Worm (Caenorhabditis elegans) whole organism, L1 larva: ENCODE data around the gene srh-190.

Source experiments
- alr-1 ChIP-seq: fragments of 200-800 bp; sonication (Bioruptor generic); optimal IDR thresholded peaks from 2 replicates; lab custom pipeline; 2018; ENCODE audit warnings: borderline replicate concordance, mild to moderate bottlenecking, missing genetic modification characterization, missing compliant biosample characterization
- aly-2 ChIP-seq: fragments of 150-350 bp; optimal IDR thresholded peaks from 2 replicates; lab custom pipeline; 2014; ENCODE audit warnings: missing biosample characterization, missing genetic modification characterization
- ama-1 ChIP-seq: fragments of 150-350 bp; optimal IDR thresholded peaks from 2 replicates; lab custom pipeline; 2014
- blmp-1 ChIP-seq: fragments of 150-350 bp; optimal IDR thresholded peaks from 2 replicates; lab custom pipeline; 2014; ENCODE audit warnings: missing biosample characterization, missing genetic modification characterization
- ceh-63 ChIP-seq: fragments of 200-800 bp; sonication (Bioruptor generic); optimal IDR thresholded peaks from 2 replicates; lab custom pipeline; 2018; ENCODE audit warnings: mild to moderate bottlenecking, missing genetic modification characterization, missing compliant biosample characterization
- ceh-8 ChIP-seq: fragments of 200-800 bp; sonication (Bioruptor generic); optimal IDR thresholded peaks from 2 replicates; lab custom pipeline; 2018; ENCODE audit warnings: mild to moderate bottlenecking, missing genetic modification characterization, moderate library complexity, missing compliant biosample characterization
- dsc-1 ChIP-seq: sonication (generic microtip); optimal IDR thresholded peaks from 2 replicates; lab custom pipeline; 2016; ENCODE audit warnings: mild to moderate bottlenecking, missing genetic modification characterization, missing compliant biosample characterization
- efl-1 ChIP-seq, 4 experiments: fragments of 150-350 bp; optimal IDR thresholded peaks in 3 of 4; peaks in 1 of 4; 1 replicate in 1 of 4; 2 replicates in 3 of 4; lab custom pipeline; 2014; ENCODE audit warnings: missing biosample characterization in 2 of 4, missing genetic modification characterization in 2 of 4, missing genetic modification reagents in 2 of 4
- egl-13 ChIP-seq: sonication (generic microtip); optimal IDR thresholded peaks from 2 replicates; lab custom pipeline; 2016; ENCODE audit warnings: missing genotype, missing genetic modification reagents, missing genetic modification characterization, missing compliant biosample characterization
- fkh-10 ChIP-seq: sonication (generic microtip); optimal IDR thresholded peaks from 2 replicates; lab custom pipeline; 2017; ENCODE audit warnings: missing biosample characterization, missing genetic modification reagents, missing genetic modification characterization
- fkh-4 ChIP-seq: sonication (generic microtip); optimal IDR thresholded peaks from 2 replicates; lab custom pipeline; 2016; ENCODE audit warnings: missing compliant biosample characterization, missing genetic modification characterization, borderline replicate concordance
- fkh-8 ChIP-seq: sonication (generic microtip); optimal IDR thresholded peaks from 2 replicates; lab custom pipeline; 2016; ENCODE audit warnings: mild to moderate bottlenecking, missing genetic modification characterization, missing compliant biosample characterization
- fos-1 ChIP-seq: fragments of 150-350 bp; optimal IDR thresholded peaks from 2 replicates; lab custom pipeline; 2014; ENCODE audit warnings: missing biosample characterization, missing genetic modification characterization
- grh-1 ChIP-seq: fragments of 200-800 bp; sonication (Bioruptor generic); IDR thresholded peaks from 2 replicates; pipeline ENCODE4 v1.3.6; 2022; ENCODE audit warnings: missing genetic modification reagents, missing genetic modification characterization, missing compliant biosample characterization
- hlh-17 ChIP-seq: fragments of 200-800 bp; sonication (Bioruptor generic); optimal IDR thresholded peaks from 2 replicates; lab custom pipeline; 2018; ENCODE audit warnings: missing genetic modification characterization, mild to moderate bottlenecking, missing compliant biosample characterization, moderate library complexity, borderline replicate concordance
- hpl-2 ChIP-seq: fragments of 150-350 bp; optimal IDR thresholded peaks from 2 replicates; lab custom pipeline; 2014; ENCODE audit warnings: missing biosample characterization, missing genetic modification reagents, missing genetic modification characterization
- lin-13 ChIP-seq: fragments of 150-350 bp; optimal IDR thresholded peaks from 2 replicates; lab custom pipeline; 2014; ENCODE audit warnings: missing biosample characterization, missing genetic modification reagents, missing genetic modification characterization
- lin-14 ChIP-seq: fragments of 200-800 bp; sonication (Bioruptor generic); optimal IDR thresholded peaks from 2 replicates; lab custom pipeline; 2018; ENCODE audit warnings: mild to moderate bottlenecking, missing genetic modification characterization, moderate library complexity, missing compliant biosample characterization
- lin-39 ChIP-seq: fragments of 150-350 bp; optimal IDR thresholded peaks from 2 replicates; lab custom pipeline; 2014; ENCODE audit warnings: missing biosample characterization, missing genetic modification reagents, missing genetic modification characterization
- lsy-2 ChIP-seq, 2 experiments: fragments of 150-350 bp; optimal IDR thresholded peaks; 2 replicates each; lab custom pipeline; 2014; ENCODE audit warnings: missing biosample characterization in 2 of 2, missing genetic modification characterization in 2 of 2
- nhr-11 ChIP-seq: fragments of 150-350 bp; optimal IDR thresholded peaks from 2 replicates; lab custom pipeline; 2014; ENCODE audit warnings: missing biosample characterization, missing genetic modification characterization
- nhr-19 ChIP-seq: fragments of 200-800 bp; sonication (Bioruptor generic); conservative IDR thresholded peaks from 2 replicates; pipeline ENCODE4 v1.3.6; 2022; ENCODE audit warnings: missing genetic modification characterization, missing compliant biosample characterization
- nhr-20 ChIP-seq: sonication (generic microtip); optimal IDR thresholded peaks from 2 replicates; lab custom pipeline; 2016; ENCODE audit warnings: mild to moderate bottlenecking, missing genetic modification characterization, missing compliant biosample characterization
- nhr-47 ChIP-seq: sonication (generic microtip); optimal IDR thresholded peaks from 2 replicates; lab custom pipeline; 2016; ENCODE audit warnings: mild to moderate bottlenecking, missing genetic modification characterization, moderate library complexity, missing compliant biosample characterization
- nhr-71 ChIP-seq: sonication (generic microtip); optimal IDR thresholded peaks from 2 replicates; lab custom pipeline; 2016; ENCODE audit warnings: mild to moderate bottlenecking, missing genetic modification characterization, moderate library complexity, missing compliant biosample characterization
- nhr-76 ChIP-seq: sonication (generic microtip); optimal IDR thresholded peaks from 2 replicates; lab custom pipeline; 2017; ENCODE audit warnings: missing biosample characterization, missing genetic modification characterization
- nhr-85 ChIP-seq: sonication (generic microtip); peaks from one replicate; lab custom pipeline; 2016; ENCODE audit warnings: missing genetic modification characterization, inconsistent platforms, missing compliant biosample characterization
- pax-3 ChIP-seq: fragments of 200-800 bp; sonication (Bioruptor generic); optimal IDR thresholded peaks from 2 replicates; lab custom pipeline; 2018; ENCODE audit warnings: mild to moderate bottlenecking, missing genetic modification characterization, moderate library complexity, missing compliant biosample characterization
- skn-1 ChIP-seq: fragments of 150-350 bp; optimal IDR thresholded peaks from 2 replicates; lab custom pipeline; 2014; ENCODE audit warnings: missing biosample characterization, missing genetic modification characterization
- snpc-4 ChIP-seq: fragments of 150-350 bp; optimal IDR thresholded peaks from 2 replicates; lab custom pipeline; 2014; ENCODE audit warnings: missing biosample characterization, missing genetic modification characterization
- snu-23 ChIP-seq: sonication (generic microtip); optimal IDR thresholded peaks from 2 replicates; lab custom pipeline; 2016; ENCODE audit warnings: missing genetic modification characterization, missing compliant biosample characterization
- sox-4 ChIP-seq: sonication (generic microtip); optimal IDR thresholded peaks from 2 replicates; lab custom pipeline; 2016; ENCODE audit warnings: missing genetic modification characterization, missing compliant biosample characterization
- sptf-1 ChIP-seq: fragments of 150-350 bp; optimal IDR thresholded peaks from 2 replicates; lab custom pipeline; 2014; ENCODE audit warnings: missing biosample characterization, missing genetic modification characterization
- swsn-7 ChIP-seq: sonication (generic microtip); optimal IDR thresholded peaks from 2 replicates; lab custom pipeline; 2016; ENCODE audit warnings: missing genetic modification characterization, missing compliant biosample characterization
- tlp-1 ChIP-seq: fragments of 150-350 bp; optimal IDR thresholded peaks from 2 replicates; lab custom pipeline; 2014; ENCODE audit warnings: missing biosample characterization, missing genetic modification characterization
- unc-62 ChIP-seq: fragments of 150-350 bp; optimal IDR thresholded peaks from 2 replicates; lab custom pipeline; 2014; ENCODE audit warnings: missing biosample characterization, missing genetic modification reagents, missing genetic modification characterization
- vab-15 ChIP-seq: sonication (generic microtip); optimal IDR thresholded peaks from 2 replicates; lab custom pipeline; 2017; ENCODE audit warnings: missing genotype, mild to moderate bottlenecking, missing genetic modification characterization, missing compliant biosample characterization

srh-190 gene

ce11 chrV:3902458-3903157 lies at the start of gene srh-190, which contains the start of gene str-229:
TSS of gene srh-190 (plus strand) at chrV:3903107.
TSS of gene str-229 (minus strand) at chrV:3902558.
- TF ChIP-seq dsc-1 (tag; lab: Kevin White, UChicago) (no peak), unc-62 (GFP tag; lab: Kevin White, UChicago) (no peak), blmp-1 (tag; lab: Kevin White, UChicago) (no peak)

- TF ChIP-seq fkh-10 (GFP tag; lab: Kevin White, UChicago) (peak; percentile 6), efl-1 (optimal IDR thresholded peaks at IDR 0.05; lab: Kevin White, UChicago) (no peak), efl-1 (GFP tag; optimal IDR thresholded peaks at IDR 0.05 in 1 of 2; lab: Kevin White, UChicago) (peak in 1 of 2 experiments; percentile 76), vab-15 (no peak)
These were observed 48.1 kb upstream of the srh-190 start, which contains the start of gene nhr-186 for ce11 chrV:3854847-3855246. TSS of gene nhr-186 (minus strand) at chrV:3854947.

DNA sequence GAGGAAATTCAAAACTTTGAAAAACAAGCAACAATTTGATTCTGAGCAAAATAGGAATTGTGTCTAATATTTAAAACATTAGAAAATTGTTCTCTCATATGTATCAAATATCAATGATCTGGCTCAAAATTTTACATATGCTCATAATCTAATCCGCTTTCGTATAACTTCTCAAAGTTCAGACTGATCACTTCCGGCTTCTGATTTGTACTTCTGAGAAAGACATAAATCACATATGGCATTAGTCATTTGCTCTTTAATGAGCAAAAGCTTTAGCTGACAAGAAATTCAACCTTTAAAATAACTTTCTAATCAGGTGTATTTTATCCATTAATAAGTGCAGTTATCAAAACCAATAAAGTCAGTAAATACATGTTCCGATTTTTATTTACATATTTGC lies 47.0 kb upstream of the srh-190 start:
- TF ChIP-seq sox-4 (tag; lab: Kevin White, UChicago) (peak; percentile 45), nhr-85 (tag; lab: Kevin White, UChicago) (no peak), sptf-1 (tag; lab: Kevin White, UChicago) (no peak), lsy-2 (tag; optimal IDR thresholded peaks at IDR 0.05; lab: Kevin White, UChicago) (peak in 1 of 2 experiments; percentile 37), nhr-76 (tag; lab: Kevin White, UChicago) (no peak), alr-1 (tag; lab: Kevin White, UChicago) (no peak), nhr-20 (tag; lab: Kevin White, UChicago) (peak; percentile 48), dsc-1 (tag; lab: Kevin White, UChicago) (peak; percentile 93), nhr-19 (GFP tag; lab: Robert Waterston, UW) (peak; percentile 18; the same call in 1 of the 2 replicates), aly-2 (tag; lab: Kevin White, UChicago) (no peak), snu-23 (GFP tag; lab: Kevin White, UChicago) (no peak), swsn-7 (peak; percentile 21), ceh-8 (GFP tag; lab: Kevin White, UChicago) (peak; percentile 51), ceh-63 (GFP tag; lab: Kevin White, UChicago) (no peak), lin-14 (GFP tag; lab: Kevin White, UChicago) (peak; percentile 31), blmp-1 (tag; lab: Kevin White, UChicago) (no peak), fkh-4 (tag; lab: Kevin White, UChicago) (no peak), skn-1 (tag; lab: Kevin White, UChicago) (no peak), pax-3 (tag; lab: Kevin White, UChicago) (peak; percentile 17), lin-39 (tag; lab: Kevin White, UChicago) (no peak), hlh-17 (GFP tag; lab: Kevin White, UChicago) (no peak), snpc-4 (tag; lab: Kevin White, UChicago) (no peak), egl-13 (tag; lab: Kevin White, UChicago) (peak; percentile 41), nhr-47 (tag; lab: Kevin White, UChicago) (peak; percentile 76), nhr-71 (peak; percentile 78), fkh-8 (tag; lab: Kevin White, UChicago) (peak; percentile 97), grh-1 (no peak), tlp-1 (tag; lab: Kevin White, UChicago) (no peak), nhr-11 (tag; lab: Kevin White, UChicago) (peak; percentile 39), ama-1 (no peak), fos-1 (peak; percentile 29)

DNA sequence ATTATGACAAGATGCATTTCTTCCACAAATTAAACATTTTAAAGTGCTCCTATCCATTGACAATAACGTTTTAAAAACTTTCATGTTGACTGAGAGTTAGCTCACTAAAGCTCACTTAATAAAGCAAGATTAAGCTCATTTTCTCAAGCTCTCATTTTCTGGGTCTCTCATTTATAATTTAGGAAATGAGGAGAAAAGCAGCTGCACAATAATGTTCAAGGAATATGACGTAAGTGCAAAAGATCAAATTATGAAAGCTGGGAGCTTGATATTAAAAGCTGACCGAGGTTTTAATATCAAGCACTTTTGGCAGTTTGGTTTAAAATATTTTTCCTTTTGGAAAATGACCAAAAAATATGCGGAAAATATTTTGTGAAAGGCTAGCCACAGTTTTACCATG lies 45.1 kb upstream of the srh-190 start, which contains the start of gene nhr-188:
nhr-188 (minus strand) TSS at position 84 of the 400 bp plus-strand sequence.
- peak; percentile 43 for TF ChIP-seq nhr-47 (tag; lab: Kevin White, UChicago)
- peak; percentile 45 for TF ChIP-seq nhr-71
- TF ChIP-seq hpl-2, result no peak
- TF ChIP-seq fkh-8 (tag; lab: Kevin White, UChicago), result peak; percentile 72
- TF ChIP-seq dsc-1 (tag; lab: Kevin White, UChicago), result peak; percentile 86
- TF ChIP-seq lin-13 (GFP tag; lab: Kevin White, UChicago), result no peak
